Fruit fly (Drosophila melanogaster) whole organism, prepupa: ENCODE measurements around the gene Sr-CIV.

Experiments used
- CG1621 ChIP-seq: fragments of 200-800 bp; sonication (Bioruptor generic); optimal IDR thresholded peaks from 3 replicates; lab custom pipeline; 2018; ENCODE audit warnings: missing biosample characterization, mild to moderate bottlenecking, missing genetic modification characterization
- CG3919 ChIP-seq: fragments of 200-800 bp; sonication (Bioruptor generic); optimal IDR thresholded peaks from 3 replicates; lab custom pipeline; 2016; ENCODE audit warnings: missing biosample characterization, missing genetic modification characterization
- CG6854 ChIP-seq: fragments of 200-800 bp; sonication (Bioruptor generic); optimal IDR thresholded peaks from 2 replicates; lab custom pipeline; 2017; ENCODE audit warnings: missing biosample characterization, mild to moderate bottlenecking, missing genetic modification characterization
- CG8319 ChIP-seq: fragments of 200-800 bp; sonication (Bioruptor generic); optimal IDR thresholded peaks from 3 replicates; lab custom pipeline; 2016; ENCODE audit warnings: missing biosample characterization, missing genetic modification characterization
- Lpt ChIP-seq: fragments of 200-800 bp; sonication (Bioruptor generic); optimal IDR thresholded peaks from 3 replicates; lab custom pipeline; 2016; ENCODE audit warnings: missing biosample characterization, missing genetic modification characterization
- OdsH ChIP-seq: fragments of 200-800 bp; sonication (Bioruptor generic); optimal IDR thresholded peaks from 3 replicates; lab custom pipeline; 2016; ENCODE audit warnings: missing biosample characterization, missing genetic modification characterization
- Sox102F ChIP-seq: fragments of 200-800 bp; sonication (Bioruptor generic); optimal IDR thresholded peaks from 2 replicates; lab custom pipeline; 2016; ENCODE audit warnings: missing biosample characterization, mild to moderate bottlenecking, missing genetic modification characterization
- acj6 ChIP-seq: fragments of 200-800 bp; sonication (Bioruptor generic); optimal IDR thresholded peaks from 3 replicates; lab custom pipeline; 2016; ENCODE audit warnings: missing biosample characterization, missing genetic modification characterization
- fd59A ChIP-seq: fragments of 200-800 bp; sonication (Bioruptor generic); optimal IDR thresholded peaks from 2 replicates; lab custom pipeline; 2017; ENCODE audit warnings: missing biosample characterization, mild to moderate bottlenecking, missing genetic modification characterization, missing genetic modification reagents

DNA sequence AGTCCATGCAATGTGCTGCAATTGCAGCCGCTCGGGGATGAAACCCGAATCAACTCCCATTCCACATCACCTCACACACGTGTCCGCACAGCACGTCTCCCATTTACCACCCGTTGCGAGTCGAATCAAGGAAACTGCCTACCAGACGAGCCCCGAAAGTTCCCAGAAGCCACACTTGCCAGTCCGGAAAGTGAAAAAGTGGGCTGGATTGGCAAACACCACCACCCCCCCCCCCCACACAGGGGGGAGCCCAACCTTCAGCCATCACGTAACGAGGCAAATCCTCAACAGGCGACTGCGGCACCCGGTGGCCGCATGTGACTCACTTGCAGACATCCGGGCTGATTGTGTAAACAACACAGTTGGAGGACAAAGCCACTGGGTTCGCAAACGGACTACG is 19.0 kb downstream of the Sr-CIV start:
- TF ChIP-seq Lpt (GFP tag; lab: Kevin White, UChicago) = no peak
- no peak for TF ChIP-seq OdsH (GFP tag; lab: Kevin White, UChicago)
- no peak for TF ChIP-seq fd59A (GFP tag; lab: Kevin White, UChicago)
- no peak for TF ChIP-seq acj6 (GFP tag; lab: Kevin White, UChicago)
- no peak for TF ChIP-seq Sox102F (GFP tag; lab: Kevin White, UChicago)
- no peak for TF ChIP-seq CG8319
- no peak for TF ChIP-seq CG3919 (GFP tag; lab: Kevin White, UChicago)
- no peak for TF ChIP-seq CG6854
- no peak for TF ChIP-seq CG1621 (tag; lab: Kevin White, UChicago)
